Fruit fly (Drosophila melanogaster) whole organism, embryonic: Measurements from ENCODE around the gene CG8369.

Experiments
- ATbp ChIP-seq: fragments of 200-800 bp; sonication (Bioruptor generic); optimal IDR thresholded peaks from 2 replicates; lab custom pipeline; 2017; ENCODE audit warnings: missing biosample characterization, mild to moderate bottlenecking, missing genetic modification characterization, missing genetic modification reagents
- CG10979 ChIP-seq: fragments of 200-800 bp; sonication (Bioruptor generic); optimal IDR thresholded peaks from 2 replicates; lab custom pipeline; 2018; ENCODE audit warnings: missing biosample characterization, mild to moderate bottlenecking, missing genetic modification characterization, moderate library complexity
- CG11723 ChIP-seq: fragments of 200-800 bp; sonication (Bioruptor generic); optimal IDR thresholded peaks from 2 replicates; lab custom pipeline; 2017; ENCODE audit warnings: missing biosample characterization, mild to moderate bottlenecking, missing genetic modification characterization
- CG14965 ChIP-seq: fragments of 200-800 bp; sonication (Bioruptor generic); optimal IDR thresholded peaks from 2 replicates; lab custom pipeline; 2016; ENCODE audit warnings: missing biosample characterization, missing genetic modification characterization, borderline replicate concordance
- CG15514 ChIP-seq: fragments of 200-800 bp; sonication (Bioruptor generic); optimal IDR thresholded peaks from 3 replicates; lab custom pipeline; 2017; ENCODE audit warnings: missing biosample characterization, missing genetic modification characterization, mild to moderate bottlenecking, moderate library complexity, missing genetic modification reagents
- CG1603 ChIP-seq: fragments of 200-800 bp; sonication (Bioruptor generic); optimal IDR thresholded peaks from 2 replicates; lab custom pipeline; 2019; ENCODE audit warnings: missing biosample characterization, mild to moderate bottlenecking, missing genetic modification characterization, moderate library complexity
- CG16863 ChIP-seq: fragments of 200-800 bp; sonication (Bioruptor generic); optimal IDR thresholded peaks from 3 replicates; lab custom pipeline; 2016; ENCODE audit warnings: missing biosample characterization, missing genetic modification characterization
- CG17359 ChIP-seq: fragments of 200-800 bp; sonication (Bioruptor generic); optimal IDR thresholded peaks from 3 replicates; lab custom pipeline; 2018; ENCODE audit warnings: missing biosample characterization, mild to moderate bottlenecking, missing genetic modification characterization, moderate library complexity
- CG17385 ChIP-seq: fragments of 200-800 bp; sonication (Bioruptor generic); optimal IDR thresholded peaks from 3 replicates; lab custom pipeline; 2018; ENCODE audit warnings: missing biosample characterization, mild to moderate bottlenecking, missing genetic modification characterization
- CG17829 ChIP-seq: fragments of 200-800 bp; optimal IDR thresholded peaks from 2 replicates; lab custom pipeline; 2019; ENCODE audit warnings: missing biosample characterization, mild to moderate bottlenecking, missing genetic modification characterization, moderate library complexity
- CG2120 ChIP-seq: fragments of 200-800 bp; sonication (Bioruptor generic); optimal IDR thresholded peaks from 3 replicates; lab custom pipeline; 2016; ENCODE audit warnings: missing biosample characterization, missing genetic modification characterization
- CG2199 ChIP-seq: fragments of 200-800 bp; sonication (Bioruptor generic); IDR thresholded peaks from 3 replicates; pipeline ENCODE4 v1.3.6; 2022; ENCODE audit warnings: missing biosample characterization, missing genetic modification characterization
- CG2202 ChIP-seq: fragments of 200-800 bp; sonication (Bioruptor generic); optimal IDR thresholded peaks from 2 replicates; lab custom pipeline; 2018; ENCODE audit warnings: missing biosample characterization, mild to moderate bottlenecking, missing genetic modification characterization
- CG30431 ChIP-seq: fragments of 200-800 bp; sonication (Bioruptor generic); optimal IDR thresholded peaks from 2 replicates; lab custom pipeline; 2017; ENCODE audit warnings: missing biosample characterization, missing genetic modification characterization
- CG3065 ChIP-seq: fragments of 200-800 bp; sonication (Bioruptor generic); optimal IDR thresholded peaks from 2 replicates; lab custom pipeline; 2016; ENCODE audit warnings: missing biosample characterization, missing genetic modification characterization
- CG5953 ChIP-seq: fragments of 200-800 bp; sonication (Bioruptor generic); IDR thresholded peaks from 2 replicates; pipeline ENCODE4 v1.3.6; 2022; ENCODE audit warnings: missing biosample characterization, missing genetic modification characterization
- CG7357 ChIP-seq: fragments of 200-800 bp; sonication (Bioruptor generic); IDR thresholded peaks from 3 replicates; pipeline ENCODE4 v1.3.6; 2022; ENCODE audit warnings: missing biosample characterization, missing genetic modification characterization
- CG8089 ChIP-seq: fragments of 200-800 bp; sonication (Bioruptor generic); optimal IDR thresholded peaks from 3 replicates; lab custom pipeline; 2016; ENCODE audit warnings: missing biosample characterization, missing genetic modification characterization
- CG8281 ChIP-seq: fragments of 200-800 bp; sonication (Bioruptor generic); optimal IDR thresholded peaks from 2 replicates; lab custom pipeline; 2018; ENCODE audit warnings: missing biosample characterization, mild to moderate bottlenecking, missing genetic modification characterization, moderate library complexity
- CG8290 ChIP-seq, 3 experiments: fragments of 200-800 bp; sonication (Bioruptor generic); optimal IDR thresholded peaks; 2 replicates each; lab custom pipeline; 2016 to 2019; ENCODE audit warnings: missing biosample characterization in 3 of 3, missing genetic modification characterization in 3 of 3, mild to moderate bottlenecking in 2 of 3, moderate library complexity in 1 of 3
- CG9437 ChIP-seq: fragments of 200-800 bp; sonication (Bioruptor generic); optimal IDR thresholded peaks from 2 replicates; lab custom pipeline; 2018; ENCODE audit warnings: missing biosample characterization, mild to moderate bottlenecking, missing genetic modification characterization
- CG9876 ChIP-seq: fragments of 200-800 bp; sonication (Bioruptor generic); optimal IDR thresholded peaks from 2 replicates; lab custom pipeline; 2016; ENCODE audit warnings: missing biosample characterization, missing genetic modification characterization
- Chrac-16 ChIP-seq: fragments of 200-800 bp; sonication (Bioruptor generic); optimal IDR thresholded peaks from 3 replicates; lab custom pipeline; 2016; ENCODE audit warnings: missing biosample characterization, missing genetic modification characterization
- Dfd ChIP-seq, 2 experiments: fragments of >200 bp; optimal IDR thresholded peaks; 2 replicates each; lab custom pipeline; 2017; ENCODE audit warnings: missing biosample characterization in 2 of 2, missing genetic modification characterization in 2 of 2
- Ets97D ChIP-seq: fragments of 200-800 bp; sonication (Bioruptor generic); optimal IDR thresholded peaks from 3 replicates; lab custom pipeline; 2016; ENCODE audit warnings: missing biosample characterization, missing genetic modification characterization
- Fer1 ChIP-seq: fragments of 200-800 bp; sonication (Bioruptor generic); optimal IDR thresholded peaks from 2 replicates; lab custom pipeline; 2017; ENCODE audit warnings: missing biosample characterization, mild to moderate bottlenecking, missing genetic modification characterization
- Fer3 ChIP-seq: fragments of 200-800 bp; sonication (Bioruptor generic); optimal IDR thresholded peaks from 2 replicates; lab custom pipeline; 2018; ENCODE audit warnings: missing biosample characterization, mild to moderate bottlenecking, missing genetic modification characterization, moderate library complexity
- Hsf ChIP-seq: fragments of 200-800 bp; sonication (Bioruptor generic); optimal IDR thresholded peaks from 3 replicates; lab custom pipeline; 2016; ENCODE audit warnings: missing biosample characterization, missing genetic modification characterization
- Jarid2 ChIP-seq: fragments of 200-800 bp; sonication (Bioruptor generic); optimal IDR thresholded peaks from 3 replicates; lab custom pipeline; 2017; ENCODE audit warnings: mild to moderate bottlenecking, missing biosample characterization, missing genetic modification reagents, missing genetic modification characterization
- Rx ChIP-seq: fragments of 200-800 bp; sonication (Bioruptor generic); IDR thresholded peaks from 2 replicates; pipeline ENCODE4 v1.3.6; 2022; ENCODE audit warnings: missing biosample characterization, missing genetic modification characterization
- Taf1 ChIP-seq: fragments of 200-800 bp; sonication (Bioruptor generic); IDR thresholded peaks from 2 replicates; pipeline ENCODE4 v1.3.6; 2022; ENCODE audit warnings: missing biosample characterization, missing genetic modification characterization
- aop ChIP-seq: fragments of 200-800 bp; sonication (Bioruptor generic); IDR thresholded peaks from 2 replicates; pipeline ENCODE4 v1.3.6; 2022; ENCODE audit warnings: missing biosample characterization, missing genetic modification characterization
- btn ChIP-seq: fragments of 200-800 bp; sonication (Bioruptor generic); optimal IDR thresholded peaks from 2 replicates; lab custom pipeline; 2016; ENCODE audit warnings: missing biosample characterization, missing genetic modification characterization
- corto ChIP-seq: fragments of 200-800 bp; sonication (Bioruptor generic); optimal IDR thresholded peaks from 2 replicates; lab custom pipeline; 2016; ENCODE audit warnings: missing biosample characterization, mild to moderate bottlenecking, missing genetic modification characterization, moderate library complexity
- dan ChIP-seq: fragments of 200-800 bp; sonication (Bioruptor generic); IDR thresholded peaks from 2 replicates; pipeline ENCODE4 v1.3.6; 2022; ENCODE audit warnings: missing biosample characterization, missing genetic modification characterization
- exex ChIP-seq: fragments of 200-800 bp; sonication (Bioruptor generic); optimal IDR thresholded peaks from 4 replicates; lab custom pipeline; 2018; ENCODE audit warnings: missing biosample characterization, mild to moderate bottlenecking, missing genetic modification characterization, moderate library complexity
- fd3F ChIP-seq: fragments of 200-800 bp; sonication (Bioruptor generic); optimal IDR thresholded peaks from 2 replicates; lab custom pipeline; 2018; ENCODE audit warnings: missing biosample characterization, mild to moderate bottlenecking, missing genetic modification characterization, moderate library complexity
- fru ChIP-seq: fragments of >200 bp; optimal IDR thresholded peaks from 2 replicates; lab custom pipeline; 2017
- grn ChIP-seq: fragments of 200-800 bp; sonication (Bioruptor generic); optimal IDR thresholded peaks from 3 replicates; lab custom pipeline; 2017; ENCODE audit warnings: missing biosample characterization, missing genetic modification characterization
- kay ChIP-seq: fragments of 200-800 bp; sonication (Bioruptor generic); optimal IDR thresholded peaks from 2 replicates; lab custom pipeline; 2016; ENCODE audit warnings: missing biosample characterization, missing genetic modification characterization
- nerfin-2 ChIP-seq: fragments of 200-800 bp; sonication (Bioruptor generic); IDR thresholded peaks from 2 replicates; pipeline ENCODE4 v1.3.6; 2022; ENCODE audit warnings: missing biosample characterization, missing genetic modification characterization; ENCODE audit not compliant: partially characterized antibody
- pfk ChIP-seq: fragments of 200-800 bp; sonication (Bioruptor generic); optimal IDR thresholded peaks from 2 replicates; lab custom pipeline; 2018; ENCODE audit warnings: missing biosample characterization, mild to moderate bottlenecking, missing genetic modification characterization, moderate library complexity
- pros ChIP-seq: fragments of 200-800 bp; sonication (Bioruptor generic); optimal IDR thresholded peaks from 3 replicates; lab custom pipeline; 2019; ENCODE audit warnings: missing biosample characterization, mild to moderate bottlenecking, missing genetic modification characterization, moderate library complexity
- ranshi ChIP-seq: fragments of 200-800 bp; sonication (Bioruptor generic); IDR thresholded peaks from 2 replicates; pipeline ENCODE4 v1.3.6; 2022; ENCODE audit warnings: missing biosample characterization, missing genetic modification characterization
- row ChIP-seq: fragments of 200-800 bp; sonication (Bioruptor generic); IDR thresholded peaks from 3 replicates; pipeline ENCODE4 v1.3.6; 2022; ENCODE audit warnings: missing biosample characterization, missing genetic modification characterization
- seq ChIP-seq: fragments of 200-800 bp; sonication (Bioruptor generic); IDR thresholded peaks from 2 replicates; pipeline ENCODE4 v1.3.6; 2022; ENCODE audit warnings: missing biosample characterization, missing genetic modification characterization
- sima ChIP-seq: fragments of 200-800 bp; sonication (Bioruptor generic); optimal IDR thresholded peaks from 2 replicates; lab custom pipeline; 2016; ENCODE audit warnings: missing biosample characterization, missing genetic modification characterization
- stc ChIP-seq: fragments of 200-800 bp; sonication (Bioruptor generic); IDR thresholded peaks from 2 replicates; pipeline ENCODE4 v1.3.6; 2022; ENCODE audit warnings: missing biosample characterization, missing genetic modification characterization
- sug ChIP-seq: fragments of 200-800 bp; optimal IDR thresholded peaks from 2 replicates; lab custom pipeline; 2019; ENCODE audit warnings: missing biosample characterization, mild to moderate bottlenecking, missing genetic modification characterization, moderate library complexity
- unpg ChIP-seq: fragments of 200-800 bp; sonication (Bioruptor generic); optimal IDR thresholded peaks from 3 replicates; lab custom pipeline; 2018; ENCODE audit warnings: missing biosample characterization, mild to moderate bottlenecking, missing genetic modification characterization, moderate library complexity
- vvl ChIP-seq: fragments of 200-800 bp; sonication (Bioruptor generic); IDR thresholded peaks from 2 replicates; pipeline ENCODE4 v1.3.6; 2022; ENCODE audit warnings: missing biosample characterization, missing genetic modification characterization

CG8369 gene

dm6 chr3R:8808518-8808921, 13.3 kb upstream of the CG8369 start (continued):
- TF ChIP-seq CG8290 (GFP tag; optimal IDR thresholded peaks at IDR 0.05; lab: Kevin White, UChicago) (peak; percentile 52), CG8290 (tag; optimal IDR thresholded peaks at IDR 0.05; lab: Kevin White, UChicago) (peak in 1 of 2 experiments; percentile 60), CG15514 (GFP tag; lab: Kevin White, UChicago) (no peak), nerfin-2 (GFP tag; lab: Robert Waterston, UW) (no peak), pros (GFP tag; lab: Kevin White, UChicago) (no peak), CG11723 (peak; percentile 49), CG9437 (peak; percentile 44), Fer1 (GFP tag; lab: Kevin White, UChicago) (peak; percentile 9), unpg (GFP tag; lab: Kevin White, UChicago) (peak; percentile 74), aop (GFP tag; lab: Robert Waterston, UW) (no peak), seq (GFP tag; lab: Robert Waterston, UW) (no peak), row (GFP tag; lab: Robert Waterston, UW) (peak; percentile 79), CG2120 (peak; percentile 45), Ets97D (GFP tag; lab: Kevin White, UChicago) (no peak), CG2202 (tag; lab: Kevin White, UChicago) (peak; percentile 73), CG8281 (peak; percentile 68), CG7357 (GFP tag; lab: Robert Waterston, UW) (peak; percentile 57; the same call in 1 of the 3 replicates), corto (no peak), stc (GFP tag; lab: Robert Waterston, UW) (no peak), fd3F (GFP tag; lab: Kevin White, UChicago) (no peak), CG10979 (peak; percentile 95), Hsf (GFP tag; lab: Kevin White, UChicago) (peak; percentile 67), Dfd (GFP tag; optimal IDR thresholded peaks at IDR 0.05; lab: Kevin White, UChicago) (no peak), Rx (no peak), CG5953 (GFP tag; lab: Robert Waterston, UW) (no peak), Chrac-16 (GFP tag; lab: Kevin White, UChicago) (peak; percentile 83), kay (peak; percentile 53), exex (tag; lab: Kevin White, UChicago) (no peak), ATbp (peak; percentile 45), vvl (GFP tag; lab: Robert Waterston, UW) (peak; percentile 72), CG2199 (GFP tag; lab: Robert Waterston, UW) (no peak), CG17829 (tag; lab: Kevin White, UChicago) (peak; percentile 94), CG9876 (GFP tag; lab: Kevin White, UChicago) (peak; percentile 2), CG30431 (GFP tag; lab: Kevin White, UChicago) (peak; percentile 71), CG16863 (peak; percentile 61), sima (GFP tag; lab: Kevin White, UChicago) (no peak), grn (peak; percentile 73), CG3065 (GFP tag; lab: Kevin White, UChicago) (peak; percentile 16), sug (tag; lab: Kevin White, UChicago) (no peak), Jarid2 (no peak), Taf1 (no peak), CG8089 (GFP tag; lab: Kevin White, UChicago) (peak; percentile 51), dan (no peak; the same call in 1 of the 2 replicates), Fer3 (tag; lab: Kevin White, UChicago) (no peak), ranshi (GFP tag; lab: Robert Waterston, UW) (0 out of 2 replicates have a peak, but pooled peaks have one; percentile 6), CG17385 (GFP tag; lab: Kevin White, UChicago) (peak; percentile 41), pfk (no peak), btn (GFP tag; lab: Kevin White, UChicago) (peak; percentile 8), CG14965 (GFP tag; lab: Kevin White, UChicago) (no peak), CG17359 (tag; lab: Kevin White, UChicago) (peak; percentile 66), CG1603 (tag; lab: Kevin White, UChicago) (peak; percentile 63), fru (no peak)
